Worm (Caenorhabditis elegans): ENCODE measurements around the gene cpg-19.

cpg-19 gene

ce11 chrX:16621467-16621866 is at the start of gene cpg-19:
Gene cpg-19 (plus strand): TSS chrX:16621807.
- TF ChIP-seq ets-7 (tag; optimal IDR thresholded peaks at IDR 0.05) (no peak), scrt-1 (GFP tag; IDR thresholded peaks at IDR 0.05) (no peak), hmg-4 (GFP tag; optimal IDR thresholded peaks at IDR 0.05) (no peak), tbx-11 (GFP tag; IDR thresholded peaks at IDR 0.05) (no peak), hmbx-1 (tag; optimal IDR thresholded peaks at IDR 0.05) (no peak)

- TF ChIP-seq tbx-11 (GFP tag; IDR thresholded peaks at IDR 0.05) = no peak
- no peak for TF ChIP-seq F13C5.2 (tag; optimal IDR thresholded peaks at IDR 0.05)
- no peak for TF ChIP-seq ets-7 (tag; optimal IDR thresholded peaks at IDR 0.05)
- TF ChIP-seq aly-1 (tag; optimal IDR thresholded peaks at IDR 0.05) = no peak
- no peak for TF ChIP-seq tbx-37 (GFP tag; conservative IDR thresholded peaks at IDR 0.05)
- TF ChIP-seq B0310.2 (tag; optimal IDR thresholded peaks at IDR 0.05) = no peak
- TF ChIP-seq hmg-4 (GFP tag; optimal IDR thresholded peaks at IDR 0.05) = no peak
- no peak for TF ChIP-seq ceh-36 (tag; optimal IDR thresholded peaks at IDR 0.05)
- no peak for TF ChIP-seq hnd-1 (tag; optimal IDR thresholded peaks at IDR 0.05)
- no peak for TF ChIP-seq pes-1 (GFP tag; IDR thresholded peaks at IDR 0.05)
- no peak for TF ChIP-seq flt-1 (GFP tag; IDR thresholded peaks at IDR 0.05)
- no peak for TF ChIP-seq scrt-1 (GFP tag; IDR thresholded peaks at IDR 0.05)
- no peak for TF ChIP-seq ama-1 (optimal IDR thresholded peaks at IDR 0.05)
- no peak for TF ChIP-seq hmbx-1 (tag; optimal IDR thresholded peaks at IDR 0.05)
- TF ChIP-seq sea-1 (GFP tag; conservative IDR thresholded peaks at IDR 0.05) = no peak
- no peak for TF ChIP-seq tra-4 (tag; optimal IDR thresholded peaks at IDR 0.05)
Measured at ce11 chrX:16571877-16572276, 49.7 kb upstream of the cpg-19 start.

- TF ChIP-seq sea-1 (GFP tag; conservative IDR thresholded peaks at IDR 0.05) (no peak), aly-1 (tag; optimal IDR thresholded peaks at IDR 0.05) (no peak), pes-1 (GFP tag; IDR thresholded peaks at IDR 0.05) (no peak), tbx-11 (GFP tag; IDR thresholded peaks at IDR 0.05) (no peak), ets-7 (tag; optimal IDR thresholded peaks at IDR 0.05) (no peak)
Measured at ce11 chrX:16574303-16574702, 47.3 kb upstream of the cpg-19 start.

- no peak for TF ChIP-seq ceh-36 (tag; optimal IDR thresholded peaks at IDR 0.05)
- TF ChIP-seq sea-1 (GFP tag; conservative IDR thresholded peaks at IDR 0.05) = no peak
- no peak for TF ChIP-seq tbx-37 (GFP tag; conservative IDR thresholded peaks at IDR 0.05)
- no peak for TF ChIP-seq ama-1 (optimal IDR thresholded peaks at IDR 0.05)
- TF ChIP-seq pes-1 (GFP tag; IDR thresholded peaks at IDR 0.05) = no peak
- no peak for TF ChIP-seq tbx-11 (GFP tag; IDR thresholded peaks at IDR 0.05)
- no peak for TF ChIP-seq flt-1 (GFP tag; IDR thresholded peaks at IDR 0.05)
- no peak for TF ChIP-seq hmg-4 (GFP tag; optimal IDR thresholded peaks at IDR 0.05)
- TF ChIP-seq aly-1 (tag; optimal IDR thresholded peaks at IDR 0.05) = no peak
- no peak for TF ChIP-seq tra-4 (tag; optimal IDR thresholded peaks at IDR 0.05)
- no peak for TF ChIP-seq B0310.2 (tag; optimal IDR thresholded peaks at IDR 0.05)
- no peak for TF ChIP-seq ets-7 (tag; optimal IDR thresholded peaks at IDR 0.05)
- TF ChIP-seq hmbx-1 (tag; optimal IDR thresholded peaks at IDR 0.05) = no peak
Measured at ce11 chrX:16575262-16575661, 46.3 kb upstream of the cpg-19 start.

- TF ChIP-seq ama-1 (optimal IDR thresholded peaks at IDR 0.05) = no peak
- TF ChIP-seq tbx-37 (GFP tag; conservative IDR thresholded peaks at IDR 0.05) = no peak
- TF ChIP-seq hmg-4 (GFP tag; optimal IDR thresholded peaks at IDR 0.05) = no peak
- no peak for TF ChIP-seq scrt-1 (GFP tag; IDR thresholded peaks at IDR 0.05)
- no peak for TF ChIP-seq B0310.2 (tag; optimal IDR thresholded peaks at IDR 0.05)
- TF ChIP-seq flt-1 (GFP tag; IDR thresholded peaks at IDR 0.05) = no peak
- TF ChIP-seq tra-4 (tag; optimal IDR thresholded peaks at IDR 0.05) = no peak
- TF ChIP-seq tbx-11 (GFP tag; IDR thresholded peaks at IDR 0.05) = no peak
- TF ChIP-seq pes-1 (GFP tag; IDR thresholded peaks at IDR 0.05) = no peak
- no peak for TF ChIP-seq sea-1 (GFP tag; conservative IDR thresholded peaks at IDR 0.05)
- TF ChIP-seq ceh-36 (tag; optimal IDR thresholded peaks at IDR 0.05) = no peak
- no peak for TF ChIP-seq aly-1 (tag; optimal IDR thresholded peaks at IDR 0.05)
- TF ChIP-seq hmbx-1 (tag; optimal IDR thresholded peaks at IDR 0.05) = no peak
Measured at ce11 chrX:16579303-16579795, 42.3 kb upstream of the cpg-19 start, which contains the start of gene ser-1. Gene ser-1 (plus strand): TSS chrX:16579745.

ce11 chrX:16588102-16588501 is 33.5 kb upstream of the cpg-19 start:
- TF ChIP-seq ceh-13 (GFP tag; optimal IDR thresholded peaks at IDR 0.05) (no peak), F13C5.2 (tag; optimal IDR thresholded peaks at IDR 0.05) (no peak), tra-4 (tag; optimal IDR thresholded peaks at IDR 0.05) (no peak), scrt-1 (GFP tag; IDR thresholded peaks at IDR 0.05) (no peak), tbx-11 (GFP tag; IDR thresholded peaks at IDR 0.05) (no peak), pes-1 (GFP tag; IDR thresholded peaks at IDR 0.05) (no peak), flt-1 (GFP tag; IDR thresholded peaks at IDR 0.05) (no peak), aly-1 (tag; optimal IDR thresholded peaks at IDR 0.05) (no peak)

ce11 chrX:16590230-16590629 is 31.4 kb upstream of the cpg-19 start:
- TF ChIP-seq ama-1 (optimal IDR thresholded peaks at IDR 0.05) (no peak), tbx-37 (GFP tag; conservative IDR thresholded peaks at IDR 0.05) (no peak), hmbx-1 (tag; optimal IDR thresholded peaks at IDR 0.05) (no peak), ceh-36 (tag; optimal IDR thresholded peaks at IDR 0.05) (no peak), scrt-1 (GFP tag; IDR thresholded peaks at IDR 0.05) (no peak), F13C5.2 (tag; optimal IDR thresholded peaks at IDR 0.05) (no peak), aly-1 (tag; optimal IDR thresholded peaks at IDR 0.05) (no peak), B0310.2 (tag; optimal IDR thresholded peaks at IDR 0.05) (no peak), sea-1 (GFP tag; conservative IDR thresholded peaks at IDR 0.05) (no peak), ceh-13 (GFP tag; optimal IDR thresholded peaks at IDR 0.05) (no peak), pes-1 (GFP tag; IDR thresholded peaks at IDR 0.05) (no peak; the same call in 1 of the 2 replicates), tbx-11 (GFP tag; IDR thresholded peaks at IDR 0.05) (no peak)

ce11 chrX:16590803-16591202 is 30.8 kb upstream of the cpg-19 start:
- TF ChIP-seq scrt-1 (GFP tag; IDR thresholded peaks at IDR 0.05) (peak; percentile 82), hnd-1 (tag; optimal IDR thresholded peaks at IDR 0.05) (peak; percentile 59), ceh-13 (GFP tag; optimal IDR thresholded peaks at IDR 0.05) (peak; percentile 71), tra-4 (tag; optimal IDR thresholded peaks at IDR 0.05) (peak; percentile 53), pes-1 (GFP tag; IDR thresholded peaks at IDR 0.05) (peak; percentile 89), sea-1 (GFP tag; conservative IDR thresholded peaks at IDR 0.05) (peak; percentile 83), tbx-37 (GFP tag; conservative IDR thresholded peaks at IDR 0.05) (peak; percentile 78), ceh-36 (tag; optimal IDR thresholded peaks at IDR 0.05) (peak; percentile 43), tbx-11 (GFP tag; IDR thresholded peaks at IDR 0.05) (peak; percentile 81), hmg-4 (GFP tag; optimal IDR thresholded peaks at IDR 0.05) (peak; percentile 83), B0310.2 (tag; optimal IDR thresholded peaks at IDR 0.05) (peak; percentile 69), aly-1 (tag; optimal IDR thresholded peaks at IDR 0.05) (peak; percentile 50), ama-1 (optimal IDR thresholded peaks at IDR 0.05) (no peak), hmbx-1 (tag; optimal IDR thresholded peaks at IDR 0.05) (peak; percentile 35), F13C5.2 (tag; optimal IDR thresholded peaks at IDR 0.05) (peak; percentile 87), flt-1 (GFP tag; IDR thresholded peaks at IDR 0.05) (peak; percentile 79), ets-7 (tag; optimal IDR thresholded peaks at IDR 0.05) (no peak)

Measured in whole organism, early embryonic.